Fruit fly (Drosophila melanogaster) whole organism, embryonic: Measurements from ENCODE around the gene mld.
A peak's percentile ranks its signal among the peaks of the same experiment; 100 is the strongest.

Experiments used
- Aef1 ChIP-seq: fragments of 200-800 bp; sonication (Bioruptor generic); IDR thresholded peaks from 3 replicates; pipeline ENCODE4 v1.3.6; 2022; ENCODE audit warnings: missing biosample characterization, missing genetic modification characterization
- Asciz ChIP-seq: fragments of 200-800 bp; sonication (Bioruptor generic); optimal IDR thresholded peaks from 2 replicates; lab custom pipeline; 2017; ENCODE audit warnings: missing biosample characterization, mild to moderate bottlenecking, missing genetic modification characterization, missing genetic modification reagents
- Atf-2 ChIP-seq: fragments of 200-800 bp; sonication (Bioruptor generic); optimal IDR thresholded peaks from 2 replicates; lab custom pipeline; 2016; ENCODE audit warnings: missing biosample characterization, missing genetic modification characterization
- Bdp1 ChIP-seq: fragments of 200-800 bp; sonication (Bioruptor generic); optimal IDR thresholded peaks from 3 replicates; lab custom pipeline; 2016; ENCODE audit warnings: missing biosample characterization, missing genetic modification characterization
- CG10147 ChIP-seq: fragments of 200-800 bp; sonication (Bioruptor generic); optimal IDR thresholded peaks from 2 replicates; lab custom pipeline; 2019; ENCODE audit warnings: missing biosample characterization, mild to moderate bottlenecking, missing genetic modification characterization, moderate library complexity
- CG10274 ChIP-seq: fragments of 200-800 bp; sonication (Bioruptor generic); optimal IDR thresholded peaks from 3 replicates; lab custom pipeline; 2017; ENCODE audit warnings: missing biosample characterization, mild to moderate bottlenecking, missing genetic modification characterization
- CG10321 ChIP-seq: fragments of 200-800 bp; sonication (Bioruptor generic); IDR thresholded peaks from 2 replicates; pipeline ENCODE4 v1.3.6; 2022; ENCODE audit warnings: missing biosample characterization, missing genetic modification characterization
- CG1233 ChIP-seq: fragments of 200-800 bp; sonication (Bioruptor generic); optimal IDR thresholded peaks from 4 replicates; lab custom pipeline; 2018; ENCODE audit warnings: missing biosample characterization, mild to moderate bottlenecking, missing genetic modification characterization
- CG13894 ChIP-seq: fragments of 200-800 bp; sonication (Bioruptor generic); optimal IDR thresholded peaks from 3 replicates; lab custom pipeline; 2018; ENCODE audit warnings: missing biosample characterization, mild to moderate bottlenecking, missing genetic modification characterization, moderate library complexity
- CG15479 ChIP-seq: fragments of 200-800 bp; sonication (Bioruptor generic); optimal IDR thresholded peaks from 3 replicates; lab custom pipeline; 2019; ENCODE audit warnings: missing biosample characterization, mild to moderate bottlenecking, missing genetic modification characterization, moderate library complexity
- CG1602 ChIP-seq: fragments of 200-800 bp; sonication (Bioruptor generic); optimal IDR thresholded peaks from 3 replicates; lab custom pipeline; 2016; ENCODE audit warnings: missing biosample characterization, missing genetic modification characterization
- CG30431 ChIP-seq: fragments of 200-800 bp; sonication (Bioruptor generic); optimal IDR thresholded peaks from 2 replicates; lab custom pipeline; 2017; ENCODE audit warnings: missing biosample characterization, missing genetic modification characterization
- CG31365 ChIP-seq: fragments of 200-800 bp; sonication (Bioruptor generic); optimal IDR thresholded peaks from 2 replicates; lab custom pipeline; 2018; ENCODE audit warnings: missing biosample characterization, mild to moderate bottlenecking, missing genetic modification characterization
- CG3995 ChIP-seq: fragments of 200-800 bp; sonication (Bioruptor generic); optimal IDR thresholded peaks from 3 replicates; lab custom pipeline; 2016; ENCODE audit warnings: missing biosample characterization, missing genetic modification characterization
- CG4404 ChIP-seq: fragments of 200-800 bp; sonication (Bioruptor generic); IDR thresholded peaks from 2 replicates; pipeline ENCODE4 v1.3.6; 2022; ENCODE audit warnings: missing biosample characterization, missing genetic modification characterization
- CG4424 ChIP-seq: fragments of 200-800 bp; sonication (Bioruptor generic); optimal IDR thresholded peaks from 3 replicates; lab custom pipeline; 2016; ENCODE audit warnings: missing biosample characterization, missing genetic modification characterization
- CG4707 ChIP-seq: fragments of 200-800 bp; sonication (Bioruptor generic); optimal IDR thresholded peaks from 2 replicates; lab custom pipeline; 2018; ENCODE audit warnings: missing biosample characterization, mild to moderate bottlenecking, missing genetic modification characterization, moderate library complexity
- CG4854 ChIP-seq: fragments of 200-800 bp; sonication (Bioruptor generic); optimal IDR thresholded peaks from 2 replicates; lab custom pipeline; 2016; ENCODE audit warnings: missing biosample characterization, missing genetic modification characterization, inconsistent platforms
- CG6765 ChIP-seq: fragments of 200-800 bp; sonication (Bioruptor generic); optimal IDR thresholded peaks from 3 replicates; lab custom pipeline; 2017; ENCODE audit warnings: missing biosample characterization, mild to moderate bottlenecking, missing genetic modification characterization
- CG7963 ChIP-seq: fragments of 200-800 bp; sonication (Bioruptor generic); IDR thresholded peaks from 3 replicates; pipeline ENCODE4 v1.3.6; 2022; ENCODE audit warnings: missing biosample characterization, missing genetic modification characterization; ENCODE audit not compliant: partially characterized antibody
- CG8281 ChIP-seq: fragments of 200-800 bp; sonication (Bioruptor generic); optimal IDR thresholded peaks from 2 replicates; lab custom pipeline; 2018; ENCODE audit warnings: missing biosample characterization, mild to moderate bottlenecking, missing genetic modification characterization, moderate library complexity
- CG8944 ChIP-seq: fragments of 200-800 bp; sonication (Bioruptor generic); optimal IDR thresholded peaks from 3 replicates; lab custom pipeline; 2016; ENCODE audit warnings: missing biosample characterization, missing genetic modification characterization
- CG9437 ChIP-seq: fragments of 200-800 bp; sonication (Bioruptor generic); optimal IDR thresholded peaks from 2 replicates; lab custom pipeline; 2018; ENCODE audit warnings: missing biosample characterization, mild to moderate bottlenecking, missing genetic modification characterization
- CG9727 ChIP-seq: fragments of 200-800 bp; sonication (Bioruptor generic); optimal IDR thresholded peaks from 3 replicates; lab custom pipeline; 2017; ENCODE audit warnings: missing biosample characterization, mild to moderate bottlenecking, missing genetic modification characterization
- Chrac-16 ChIP-seq: fragments of 200-800 bp; sonication (Bioruptor generic); optimal IDR thresholded peaks from 3 replicates; lab custom pipeline; 2016; ENCODE audit warnings: missing biosample characterization, missing genetic modification characterization
- D ChIP-seq, 2 experiments: fragments of 200-800 bp in 1 of 2; fragments of >200 bp in 1 of 2; sonication (Bioruptor generic) in 1 of 2; optimal IDR thresholded peaks; 2 replicates in 1 of 2; 3 replicates in 1 of 2; lab custom pipeline; 2017; ENCODE audit warnings: mild to moderate bottlenecking in 1 of 2, missing biosample characterization in 1 of 2, missing genetic modification characterization in 1 of 2, missing genetic modification reagents in 1 of 2
- Dp ChIP-seq: fragments of 200-800 bp; sonication (Bioruptor generic); optimal IDR thresholded peaks from 2 replicates; lab custom pipeline; 2018; ENCODE audit warnings: missing biosample characterization, mild to moderate bottlenecking, missing genetic modification characterization, moderate library complexity
- Gsc ChIP-seq: fragments of 200-800 bp; sonication (Bioruptor generic); IDR thresholded peaks from 2 replicates; pipeline ENCODE4 v1.3.6; 2022; ENCODE audit warnings: missing biosample characterization, missing genetic modification characterization
- Gug ChIP-seq: fragments of 200-800 bp; sonication (Bioruptor generic); IDR thresholded peaks from 4 replicates; pipeline ENCODE4 v1.3.6; 2022; ENCODE audit warnings: missing biosample characterization, missing genetic modification characterization
- H15 ChIP-seq: fragments of 200-800 bp; sonication (Bioruptor generic); IDR thresholded peaks from 3 replicates; pipeline ENCODE4 v1.3.6; 2022; ENCODE audit warnings: missing biosample characterization, missing genetic modification characterization
- H2.0 ChIP-seq: fragments of 200-800 bp; sonication (Bioruptor generic); IDR thresholded peaks from 2 replicates; pipeline ENCODE4 v1.3.6; 2022; ENCODE audit warnings: missing biosample characterization, missing genetic modification characterization
- Hand ChIP-seq: fragments of 200-800 bp; sonication (Bioruptor generic); optimal IDR thresholded peaks from 2 replicates; lab custom pipeline; 2017; ENCODE audit warnings: mild to moderate bottlenecking, missing biosample characterization, missing genetic modification reagents, missing genetic modification characterization
- HmgD ChIP-seq: fragments of 200-800 bp; sonication (Bioruptor generic); optimal IDR thresholded peaks from 3 replicates; lab custom pipeline; 2016; ENCODE audit warnings: missing biosample characterization, missing genetic modification characterization
- Kr ChIP-seq: fragments of 200-800 bp; sonication (Bioruptor generic); optimal IDR thresholded peaks from 2 replicates; lab custom pipeline; 2017; ENCODE audit warnings: missing biosample characterization, mild to moderate bottlenecking, missing genetic modification characterization
- Ravus ChIP-seq: fragments of 200-800 bp; sonication (Bioruptor generic); IDR thresholded peaks from 2 replicates; pipeline ENCODE4 v1.3.6; 2022; ENCODE audit warnings: missing biosample characterization, missing genetic modification characterization
- Sry-δ ChIP-seq: fragments of 200-800 bp; sonication (Bioruptor generic); optimal IDR thresholded peaks from 2 replicates; lab custom pipeline; 2016; ENCODE audit warnings: missing biosample characterization, missing genetic modification characterization
- ci ChIP-seq: fragments of 200-800 bp; sonication (Bioruptor generic); IDR thresholded peaks from 3 replicates; pipeline ENCODE4 v1.3.6; 2022; ENCODE audit warnings: missing biosample characterization, missing genetic modification characterization
- dati ChIP-seq: fragments of 200-800 bp; sonication (Bioruptor generic); IDR thresholded peaks from 2 replicates; pipeline ENCODE4 v1.3.6; 2022; ENCODE audit warnings: missing biosample characterization, missing genetic modification characterization
- disco-r ChIP-seq: fragments of 200-800 bp; sonication (Bioruptor generic); optimal IDR thresholded peaks from 2 replicates; lab custom pipeline; 2016; ENCODE audit warnings: missing biosample characterization, missing genetic modification characterization
- en ChIP-seq: fragments of 200-800 bp; sonication (Bioruptor generic); optimal IDR thresholded peaks from 2 replicates; lab custom pipeline; 2016; ENCODE audit warnings: missing biosample characterization, missing genetic modification characterization
- eyg ChIP-seq: fragments of 200-800 bp; sonication (Bioruptor generic); optimal IDR thresholded peaks from 3 replicates; lab custom pipeline; 2016; ENCODE audit warnings: missing biosample characterization, missing genetic modification characterization
- fd64A ChIP-seq: fragments of 200-800 bp; sonication (Bioruptor generic); optimal IDR thresholded peaks from 3 replicates; lab custom pipeline; 2018; ENCODE audit warnings: missing biosample characterization, mild to moderate bottlenecking, missing genetic modification characterization
- ken ChIP-seq: fragments of 200-800 bp; sonication (Bioruptor generic); IDR thresholded peaks from 3 replicates; pipeline ENCODE4 v1.3.6; 2022; ENCODE audit warnings: missing biosample characterization, missing genetic modification characterization
- lilli ChIP-seq: fragments of 200-800 bp; sonication (Bioruptor generic); optimal IDR thresholded peaks from 3 replicates; lab custom pipeline; 2016; ENCODE audit warnings: missing biosample characterization, missing genetic modification characterization
- mirr ChIP-seq: fragments of 200-800 bp; sonication (Bioruptor generic); optimal IDR thresholded peaks from 3 replicates; lab custom pipeline; 2018; ENCODE audit warnings: missing biosample characterization, mild to moderate bottlenecking, missing genetic modification characterization
- nerfin-2 ChIP-seq: fragments of 200-800 bp; sonication (Bioruptor generic); IDR thresholded peaks from 2 replicates; pipeline ENCODE4 v1.3.6; 2022; ENCODE audit warnings: missing biosample characterization, missing genetic modification characterization; ENCODE audit not compliant: partially characterized antibody
- pfk ChIP-seq: fragments of 200-800 bp; sonication (Bioruptor generic); optimal IDR thresholded peaks from 2 replicates; lab custom pipeline; 2018; ENCODE audit warnings: missing biosample characterization, mild to moderate bottlenecking, missing genetic modification characterization, moderate library complexity
- sd ChIP-seq: fragments of 200-800 bp; sonication (Bioruptor generic); optimal IDR thresholded peaks from 3 replicates; lab custom pipeline; 2018; ENCODE audit warnings: missing biosample characterization, mild to moderate bottlenecking, missing genetic modification characterization, moderate library complexity
- sima ChIP-seq: fragments of 200-800 bp; sonication (Bioruptor generic); optimal IDR thresholded peaks from 2 replicates; lab custom pipeline; 2016; ENCODE audit warnings: missing biosample characterization, missing genetic modification characterization
- ssp ChIP-seq: fragments of 200-800 bp; sonication (Bioruptor generic); IDR thresholded peaks from 2 replicates; pipeline ENCODE4 v1.3.6; 2022; ENCODE audit warnings: missing biosample characterization, missing genetic modification characterization
- unc-4 ChIP-seq: fragments of 200-800 bp; sonication (Bioruptor generic); IDR thresholded peaks from 2 replicates; pipeline ENCODE4 v1.3.6; 2022; ENCODE audit warnings: missing biosample characterization, missing genetic modification characterization; ENCODE audit not compliant: partially characterized antibody

mld gene

dm6 chr3R:24567427-24567771 lies 18.1 kb upstream of the mld start (continued):
- peak; percentile 76 for TF ChIP-seq CG13894 (tag; lab: Kevin White, UChicago)
- no peak for TF ChIP-seq CG7963
- peak; percentile 82 for TF ChIP-seq CG1233 (GFP tag; lab: Kevin White, UChicago)
- no peak for TF ChIP-seq Dp (GFP tag; lab: Kevin White, UChicago)
- TF ChIP-seq CG4404 = peak; percentile 58; the same call in 1 of the 2 replicates
- TF ChIP-seq disco-r (GFP tag; lab: Kevin White, UChicago) = peak; percentile 85
- peak; percentile 47 for TF ChIP-seq Hand (GFP tag; lab: Kevin White, UChicago)
- TF ChIP-seq sd (tag; lab: Kevin White, UChicago) = peak; percentile 88
- peak; percentile 86 for TF ChIP-seq Chrac-16 (GFP tag; lab: Kevin White, UChicago)
- peak; percentile 81 for TF ChIP-seq CG30431 (GFP tag; lab: Kevin White, UChicago)
- no peak for TF ChIP-seq D (optimal IDR thresholded peaks at IDR 0.05; lab: Kevin White, UChicago)
- TF ChIP-seq D (GFP tag; optimal IDR thresholded peaks at IDR 0.05; lab: Kevin White, UChicago) = peak; percentile 66
- TF ChIP-seq fd64A = peak; percentile 67
- TF ChIP-seq Atf-2 (GFP tag; lab: Kevin White, UChicago) = peak; percentile 83
- peak; percentile 72; the same call in 1 of the 2 replicates for TF ChIP-seq dati
- peak; percentile 67 for TF ChIP-seq CG10147 (GFP tag; lab: Kevin White, UChicago)
- peak; percentile 48 for TF ChIP-seq HmgD (GFP tag; lab: Kevin White, UChicago)
- peak; percentile 80 for TF ChIP-seq CG9727 (GFP tag; lab: Kevin White, UChicago)
- TF ChIP-seq CG31365 = peak; percentile 61
- peak; percentile 96 for TF ChIP-seq ci (GFP tag; lab: Robert Waterston, UW)
- peak; percentile 58 for TF ChIP-seq Sry-δ
- TF ChIP-seq Bdp1 (GFP tag; lab: Kevin White, UChicago) = peak; percentile 70
- TF ChIP-seq CG15479 (GFP tag; lab: Kevin White, UChicago) = no peak
- no peak for TF ChIP-seq nerfin-2 (GFP tag; lab: Robert Waterston, UW)
- peak; percentile 84 for TF ChIP-seq CG1602 (GFP tag; lab: Kevin White, UChicago)
- peak; percentile 83 for TF ChIP-seq Ravus (GFP tag; lab: Robert Waterston, UW)
- peak; percentile 45 for TF ChIP-seq CG3995
- TF ChIP-seq mirr (GFP tag; lab: Kevin White, UChicago) = peak; percentile 65
- TF ChIP-seq Kr (GFP tag; lab: Kevin White, UChicago) = no peak
- peak; percentile 77 for TF ChIP-seq CG6765
- TF ChIP-seq CG4707 (GFP tag; lab: Kevin White, UChicago) = peak; percentile 68
- TF ChIP-seq Gug (GFP tag; lab: Robert Waterston, UW) = peak; percentile 88
- no peak for TF ChIP-seq unc-4
- TF ChIP-seq Aef1 (GFP tag; lab: Robert Waterston, UW) = peak; percentile 88
- peak; percentile 63 for TF ChIP-seq CG8281 (tag; lab: Kevin White, UChicago)
- TF ChIP-seq CG8944 (GFP tag; lab: Kevin White, UChicago) = peak; percentile 83
- TF ChIP-seq Asciz = peak; percentile 74
- TF ChIP-seq eyg (GFP tag; lab: Kevin White, UChicago) = peak; percentile 82
- no peak for TF ChIP-seq Gsc
- peak; percentile 79 for TF ChIP-seq ssp (GFP tag; lab: Robert Waterston, UW)
- peak; percentile 49; the same call in 1 of the 2 replicates for TF ChIP-seq CG10321 (GFP tag; lab: Robert Waterston, UW)
- TF ChIP-seq lilli (GFP tag; lab: Kevin White, UChicago) = peak; percentile 89
- TF ChIP-seq H2.0 = peak; percentile 82
- peak; percentile 77 for TF ChIP-seq CG9437 (GFP tag; lab: Kevin White, UChicago)
- no peak for TF ChIP-seq pfk (GFP tag; lab: Kevin White, UChicago)
- peak; percentile 89 for TF ChIP-seq ken
- TF ChIP-seq CG4854 (GFP tag; lab: Kevin White, UChicago) = peak; percentile 82
- TF ChIP-seq CG10274 (GFP tag; lab: Kevin White, UChicago) = peak; percentile 70
- peak; percentile 79 for TF ChIP-seq CG4424 (GFP tag; lab: Kevin White, UChicago)
- peak; percentile 45 for TF ChIP-seq sima (GFP tag; lab: Kevin White, UChicago)
- peak; percentile 88 for TF ChIP-seq H15
- peak; percentile 81 for TF ChIP-seq en
